Worm (Caenorhabditis elegans) whole organism, L2 larva: ENCODE measurements around the gene srx-119.

Experiments
- ceh-82 ChIP-seq: fragments of 150-350 bp; optimal IDR thresholded peaks from 2 replicates; lab custom pipeline; 2014; ENCODE audit warnings: missing biosample characterization, missing genetic modification characterization
- egl-27 ChIP-seq: sonication (generic microtip); optimal IDR thresholded peaks from 3 replicates; lab custom pipeline; 2017; ENCODE audit warnings: missing biosample characterization, missing genetic modification reagents, missing genetic modification characterization
- mdl-1 ChIP-seq, 2 experiments: fragments of 150-350 bp in 1 of 2; sonication (generic microtip) in 1 of 2; optimal IDR thresholded peaks; 2 replicates each; lab custom pipeline; 2017; ENCODE audit warnings: missing biosample characterization in 2 of 2, missing genetic modification characterization in 2 of 2

DNA sequence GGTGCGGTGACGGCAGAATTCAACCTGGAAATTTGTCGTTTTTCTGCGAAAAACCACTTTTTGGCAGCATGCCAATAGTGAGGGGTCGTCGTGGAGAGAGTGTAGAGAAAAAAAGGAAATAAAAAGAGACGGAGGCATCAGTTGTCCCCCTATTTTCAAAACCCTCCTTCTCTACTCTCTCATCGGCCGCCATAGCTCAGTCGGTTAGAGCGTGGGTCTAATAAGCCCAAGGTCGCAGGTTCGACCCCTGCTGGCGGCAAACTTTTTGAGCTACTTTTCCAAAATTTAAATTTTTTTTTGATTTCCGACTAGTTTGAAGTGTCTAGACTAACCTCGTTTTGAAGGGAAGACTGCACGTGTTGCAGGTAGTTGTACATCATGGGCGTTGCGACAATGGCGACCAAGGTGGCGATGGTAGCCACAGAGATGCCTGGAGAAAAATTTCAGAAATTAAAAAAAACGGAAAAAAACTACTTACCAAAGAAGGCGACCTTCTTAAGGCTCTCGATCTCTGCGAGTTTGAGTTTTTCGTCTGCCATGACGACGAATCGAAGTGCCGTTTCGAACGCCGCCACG, 33.4 kb upstream of the srx-119 start, which contains the start of gene col-85:
- TF ChIP-seq egl-27 (tag; lab: Kevin White, UChicago) (peak; percentile 53), ceh-82 (no peak), mdl-1 (tag; optimal IDR thresholded peaks at IDR 0.05; lab: Kevin White, UChicago) (no peak)
